Worm (Caenorhabditis elegans): ENCODE data around the gene Y39G8B.7.

Gene Y39G8B.7

ce11 chrII:13994934-13995333 lies at the start of gene Y39G8B.7:
Gene Y39G8B.7, minus strand, starts transcription at chrII:13995034.
- TF ChIP-seq ceh-9 (tag; optimal IDR thresholded peaks at IDR 0.05) (no peak), mec-3 (tag; optimal IDR thresholded peaks at IDR 0.05; ENCODE audit: borderline replicate concordance) (no peak), syd-9 (tag; optimal IDR thresholded peaks at IDR 0.05) (no peak), rnt-1 (tag; optimal IDR thresholded peaks at IDR 0.05) (no peak), madf-2 (tag; optimal IDR thresholded peaks at IDR 0.05) (no peak)

ce11 chrII:14044199-14044598 lies 49.4 kb upstream of the Y39G8B.7 start:
- TF ChIP-seq npax-4 (tag; optimal IDR thresholded peaks at IDR 0.05) (no peak), elt-2 (tag; optimal IDR thresholded peaks at IDR 0.05) (peak; percentile 16), unc-3 (GFP tag; conservative IDR thresholded peaks at IDR 0.05) (no peak), unc-3 (tag; optimal IDR thresholded peaks at IDR 0.05) (no peak), ceh-14 (tag; optimal IDR thresholded peaks at IDR 0.05) (peak; percentile 39), sox-2 (GFP tag; IDR thresholded peaks at IDR 0.05) (no peak), ceh-34 (tag; optimal IDR thresholded peaks at IDR 0.05) (peak; percentile 78), tbx-2 (tag; optimal IDR thresholded peaks at IDR 0.05) (peak; percentile 31), unc-42 (tag; optimal IDR thresholded peaks at IDR 0.05) (peak; percentile 49), ceh-9 (tag; optimal IDR thresholded peaks at IDR 0.05) (no peak), ceh-18 (tag; optimal IDR thresholded peaks at IDR 0.05) (peak; percentile 80), hlh-30 (tag; optimal IDR thresholded peaks at IDR 0.05; ENCODE audit: insufficient read depth) (peak; percentile 21), ceh-31 (tag; optimal IDR thresholded peaks at IDR 0.05) (peak; percentile 23)

ce11 chrII:14042836-14043604 lies 48.2 kb upstream of the Y39G8B.7 start:
- TF ChIP-seq dve-1 (tag; optimal IDR thresholded peaks at IDR 0.05) (peak; percentile 6), tbx-2 (tag; optimal IDR thresholded peaks at IDR 0.05) (peak; percentile 19), pax-1 (tag; optimal IDR thresholded peaks at IDR 0.05) (no peak), hlh-8 (tag; optimal IDR thresholded peaks at IDR 0.05) (no peak), sox-2 (GFP tag; IDR thresholded peaks at IDR 0.05) (no peak)

- TF ChIP-seq ceh-18 (tag; optimal IDR thresholded peaks at IDR 0.05) (peak; percentile 97), ceh-34 (tag; optimal IDR thresholded peaks at IDR 0.05) (peak; percentile 46), unc-42 (tag; optimal IDR thresholded peaks at IDR 0.05) (peak; percentile 78), eyg-1 (tag; optimal IDR thresholded peaks at IDR 0.05) (no peak), ztf-16 (tag; optimal IDR thresholded peaks at IDR 0.05) (no peak), pqm-1 (tag; optimal IDR thresholded peaks at IDR 0.05) (peak; percentile 92), syd-9 (tag; optimal IDR thresholded peaks at IDR 0.05) (peak; percentile 15), tbx-2 (tag; optimal IDR thresholded peaks at IDR 0.05) (peak; percentile 53), dve-1 (tag; optimal IDR thresholded peaks at IDR 0.05) (no peak), rnt-1 (tag; optimal IDR thresholded peaks at IDR 0.05) (peak; percentile 67), ceh-14 (tag; optimal IDR thresholded peaks at IDR 0.05) (peak; percentile 36), nfya-1 (tag; optimal IDR thresholded peaks at IDR 0.05) (peak; percentile 62), mec-3 (tag; optimal IDR thresholded peaks at IDR 0.05; ENCODE audit: borderline replicate concordance) (no peak), hlh-30 (tag; optimal IDR thresholded peaks at IDR 0.05; ENCODE audit: insufficient read depth) (peak; percentile 48), ceh-31 (tag; optimal IDR thresholded peaks at IDR 0.05) (peak; percentile 83), F13H6.1 (tag; optimal IDR thresholded peaks at IDR 0.05) (peak; percentile 76), ets-4 (tag; optimal IDR thresholded peaks at IDR 0.05) (peak; percentile 12), pat-9 (tag; optimal IDR thresholded peaks at IDR 0.05) (peak; percentile 7), nhr-232 (tag; optimal IDR thresholded peaks at IDR 0.05) (no peak), elt-2 (tag; optimal IDR thresholded peaks at IDR 0.05) (peak; percentile 0), pros-1 (tag; optimal IDR thresholded peaks at IDR 0.05) (peak; percentile 53), lim-6 (tag; optimal IDR thresholded peaks at IDR 0.05) (peak; percentile 20), C08G9.2 (tag; optimal IDR thresholded peaks at IDR 0.05) (peak; percentile 14), unc-55 (GFP tag; optimal IDR thresholded peaks at IDR 0.05) (peak; percentile 76)
Observed at ce11 chrII:14040204-14040842, 45.5 kb upstream of the Y39G8B.7 start.
